Fruit fly (Drosophila melanogaster) whole organism: ENCODE measurements around the gene CG7506.

ENCODE experiments used
- CG8478 ChIP-seq: fragments of >200 bp; optimal IDR thresholded peaks from 2 replicates; lab custom pipeline; 2018; ENCODE audit warnings: inconsistent platforms
- Dll ChIP-seq: fragments of >200 bp; optimal IDR thresholded peaks from 2 replicates; lab custom pipeline; 2017
- EcR ChIP-seq, 2 experiments: fragments of >200 bp; optimal IDR thresholded peaks; 2 replicates each; lab custom pipeline; 2017; ENCODE audit warnings: missing biosample characterization in 2 of 2, missing genetic modification characterization in 2 of 2, missing genetic modification reagents in 2 of 2
- pan ChIP-seq: fragments of >200 bp; optimal IDR thresholded peaks from 2 replicates; lab custom pipeline; 2017
- psq ChIP-seq: fragments of >200 bp; optimal IDR thresholded peaks from 2 replicates; lab custom pipeline; 2017
- usp ChIP-seq: fragments of >200 bp; optimal IDR thresholded peaks from 2 replicates; lab custom pipeline; 2017; ENCODE audit warnings: missing biosample characterization, missing genetic modification characterization, mixed read lengths

The CG7506 gene

DNA sequence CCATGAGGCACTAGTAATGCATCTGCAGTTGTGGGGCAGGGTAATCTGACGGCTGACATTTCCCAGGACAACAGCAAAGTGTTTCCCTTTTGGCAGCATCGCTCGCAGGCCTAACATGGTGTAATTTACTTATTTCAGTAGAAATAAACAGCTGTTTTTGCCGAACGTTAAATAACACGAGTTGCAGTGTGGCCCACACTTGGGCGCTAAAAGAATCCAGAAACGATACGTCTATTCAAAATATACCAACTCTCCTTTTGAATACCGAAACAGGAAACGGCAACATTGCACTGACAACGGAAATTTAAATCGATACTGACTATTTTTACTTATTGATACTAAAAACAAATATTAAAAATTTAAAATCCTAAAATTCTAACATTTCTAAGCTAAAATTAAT, at the start of gene CG7506:
TSS of gene CG7506 (minus strand) at position 182 of the 400 bp plus-strand sequence.
- TF ChIP-seq pan (lab: Kevin White, UChicago) (no peak), usp (GFP tag; lab: Kevin White, UChicago) (no peak)

DNA sequence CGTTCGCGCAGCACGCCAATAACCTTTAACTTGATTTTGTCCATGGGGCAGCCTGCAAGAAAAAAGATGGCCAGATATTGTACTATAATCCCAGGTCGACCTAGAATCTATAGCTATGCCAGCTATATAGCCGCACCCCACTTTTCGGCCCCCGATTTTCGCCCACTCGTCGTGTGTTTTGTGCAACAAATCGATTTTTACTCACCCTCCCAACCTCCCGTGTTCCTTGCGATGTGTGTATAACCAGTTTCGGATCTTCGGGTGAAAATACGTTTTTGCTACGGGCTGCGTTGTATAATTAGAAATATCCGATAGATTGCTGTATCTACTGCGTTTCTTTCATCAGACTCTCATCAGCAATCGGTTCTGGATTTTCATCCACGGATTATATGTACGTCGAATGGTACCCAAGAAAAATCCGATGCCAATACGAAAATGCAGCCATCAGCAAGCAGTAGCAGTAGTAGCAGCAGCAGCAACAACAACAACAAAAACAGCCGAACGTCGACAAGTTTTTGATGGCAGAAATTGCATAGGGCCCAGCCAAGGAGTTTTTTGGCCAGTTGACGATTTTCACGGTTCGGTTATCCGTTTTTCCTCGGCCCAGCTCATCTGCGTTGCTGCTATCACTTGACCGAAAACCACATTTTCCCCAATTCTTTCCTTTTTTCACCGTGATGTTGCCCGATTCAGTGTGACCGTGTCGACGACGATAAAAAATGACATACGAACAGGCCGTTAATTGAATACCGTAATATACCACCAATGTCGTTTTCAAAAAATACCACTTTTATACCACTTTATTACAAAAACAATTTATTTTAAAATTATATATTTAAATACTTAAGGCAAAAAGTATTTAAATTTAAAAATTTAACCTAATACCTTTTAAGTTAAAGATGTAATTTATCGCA, 12.9 kb upstream of the CG7506 start, which contains the start of gene CG7492:
TSS of gene CG7492 (minus strand) at position 705 of the 914 bp plus-strand sequence.
- no peak for TF ChIP-seq EcR (GFP tag; optimal IDR thresholded peaks at IDR 0.05; lab: Kevin White, UChicago)

- TF ChIP-seq usp (GFP tag; lab: Kevin White, UChicago) (no peak), pan (lab: Kevin White, UChicago) (no peak), EcR (GFP tag; optimal IDR thresholded peaks at IDR 0.05; lab: Kevin White, UChicago) (no peak), CG8478 (lab: Kevin White, UChicago) (no peak), psq (no peak), Dll (lab: Kevin White, UChicago) (no peak)
These were observed 9.5 kb upstream of the CG7506 start, which contains the start of gene PGRP-SD for dm6 chr3L:7650968-7651367. Gene PGRP-SD, plus strand, starts transcription at chr3L:7651180.

DNA sequence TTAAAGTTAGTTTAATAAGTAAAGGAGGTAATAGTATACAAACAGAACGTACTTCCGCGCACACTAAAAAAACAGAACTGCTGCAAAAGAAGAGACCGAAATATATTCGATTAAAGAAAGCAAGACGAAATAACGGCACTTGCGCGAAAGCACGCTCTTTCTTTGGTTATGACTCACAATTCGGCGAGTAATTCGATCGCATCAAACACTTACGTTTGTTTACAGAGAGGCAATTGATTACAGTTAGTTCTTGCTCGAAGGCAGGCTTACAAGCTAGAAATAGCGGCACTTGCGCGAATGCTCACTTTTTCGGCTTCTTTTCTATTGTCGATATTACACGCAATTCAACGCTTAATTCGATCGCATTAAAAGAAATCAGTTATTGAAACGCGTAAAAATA, 8.8 kb upstream of the CG7506 start, which contains the start of gene CG32373:
TSS of gene CG32373 (plus strand) at position 301 of the 400 bp plus-strand sequence.
- TF ChIP-seq Dll (lab: Kevin White, UChicago) (no peak), usp (GFP tag; lab: Kevin White, UChicago) (no peak), pan (lab: Kevin White, UChicago) (no peak), psq (no peak), EcR (GFP tag; optimal IDR thresholded peaks at IDR 0.05; lab: Kevin White, UChicago) (no peak), CG8478 (lab: Kevin White, UChicago) (no peak)

dm6 chr3L:7643562-7643961, 2.1 kb upstream of the CG7506 start:
- no peak for TF ChIP-seq CG8478 (lab: Kevin White, UChicago)
- TF ChIP-seq psq: no peak

DNA sequence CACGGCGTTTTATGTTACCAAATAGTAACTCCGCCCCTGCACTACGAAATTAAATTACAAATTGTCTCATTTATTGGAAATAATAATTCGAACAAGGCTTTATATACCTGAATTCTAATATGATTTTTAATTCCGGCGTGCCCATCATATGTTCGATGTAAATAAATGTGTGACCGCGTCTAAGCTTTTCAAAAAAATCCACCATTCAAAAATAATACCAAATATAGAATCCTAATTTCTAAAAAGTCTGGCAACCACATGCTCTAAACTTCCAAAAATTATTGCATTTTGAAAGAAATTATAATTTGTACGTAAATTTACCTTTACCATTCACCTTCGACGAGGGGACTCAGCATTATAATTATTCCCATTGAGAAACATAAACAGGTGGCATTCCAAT, 1.2 kb downstream of the CG7506 start, which contains the start of gene Urm1:
TSS of gene Urm1 (minus strand) at position 150 of the 400 bp plus-strand sequence.
- TF ChIP-seq Dll (lab: Kevin White, UChicago): no peak
- TF ChIP-seq pan (lab: Kevin White, UChicago): no peak
- TF ChIP-seq EcR (GFP tag; optimal IDR thresholded peaks at IDR 0.05; lab: Kevin White, UChicago): no peak
- no peak for TF ChIP-seq psq
- TF ChIP-seq CG8478 (lab: Kevin White, UChicago): no peak
- TF ChIP-seq usp (GFP tag; lab: Kevin White, UChicago): no peak

DNA sequence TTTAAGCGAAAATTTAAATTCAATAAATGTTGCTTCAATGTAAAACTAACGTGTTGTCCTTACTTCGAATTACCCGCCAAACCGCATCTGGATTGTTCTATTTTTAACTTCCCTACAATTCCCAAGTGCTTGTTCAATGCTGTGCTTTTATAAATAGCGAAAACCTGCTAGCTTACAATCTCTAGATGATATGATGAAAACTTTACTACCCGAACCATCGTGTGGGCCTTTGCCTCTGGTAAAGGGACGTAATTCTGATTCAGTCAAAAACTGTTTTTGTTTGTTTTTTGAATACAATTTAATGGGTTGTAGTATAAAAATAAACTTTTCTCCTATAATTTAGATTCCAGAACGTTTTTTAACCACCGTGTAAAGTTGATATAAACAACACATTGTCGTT, 1.9 kb downstream of the CG7506 start:
- TF ChIP-seq Dll (lab: Kevin White, UChicago) (no peak), EcR (GFP tag; optimal IDR thresholded peaks at IDR 0.05; lab: Kevin White, UChicago) (no peak), psq (no peak), pan (lab: Kevin White, UChicago) (no peak), CG8478 (lab: Kevin White, UChicago) (no peak), usp (GFP tag; lab: Kevin White, UChicago) (no peak)

dm6 chr3L:7634743-7635469, 6.5 kb downstream of the CG7506 start:
- TF ChIP-seq pan (lab: Kevin White, UChicago) (no peak), Dll (lab: Kevin White, UChicago) (no peak), CG8478 (lab: Kevin White, UChicago) (no peak)

DNA sequence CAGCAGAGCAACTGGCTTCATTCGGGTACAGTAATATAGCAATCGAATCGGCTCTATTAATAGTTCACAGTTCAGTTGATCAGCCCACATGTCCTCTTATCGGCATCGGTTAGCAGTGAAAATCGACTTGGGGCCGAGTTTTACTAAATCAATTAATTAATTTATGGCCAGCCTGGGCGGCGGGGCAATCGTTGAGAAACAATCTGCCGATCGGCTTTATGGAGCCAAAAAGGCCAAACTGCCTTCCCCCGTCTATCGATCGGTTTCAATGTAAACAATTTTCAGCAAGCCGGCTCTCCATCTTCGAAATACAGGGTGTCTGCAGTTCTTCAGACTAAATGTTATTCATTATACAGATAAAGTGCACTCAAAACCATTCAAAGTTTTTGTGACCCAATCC, 7.8 kb downstream of the CG7506 start:
- TF ChIP-seq EcR (GFP tag; optimal IDR thresholded peaks at IDR 0.05; lab: Kevin White, UChicago) (no peak), psq (no peak), CG8478 (lab: Kevin White, UChicago) (no peak), Dll (lab: Kevin White, UChicago) (no peak), usp (GFP tag; lab: Kevin White, UChicago) (no peak), pan (lab: Kevin White, UChicago) (no peak)

- TF ChIP-seq CG8478 (lab: Kevin White, UChicago) (no peak), Dll (lab: Kevin White, UChicago) (no peak), usp (GFP tag; lab: Kevin White, UChicago) (no peak), psq (no peak), EcR (GFP tag; optimal IDR thresholded peaks at IDR 0.05; lab: Kevin White, UChicago) (no peak), pan (lab: Kevin White, UChicago) (no peak)
These were observed 8.7 kb downstream of the CG7506 start for dm6 chr3L:7632540-7633263.

DNA sequence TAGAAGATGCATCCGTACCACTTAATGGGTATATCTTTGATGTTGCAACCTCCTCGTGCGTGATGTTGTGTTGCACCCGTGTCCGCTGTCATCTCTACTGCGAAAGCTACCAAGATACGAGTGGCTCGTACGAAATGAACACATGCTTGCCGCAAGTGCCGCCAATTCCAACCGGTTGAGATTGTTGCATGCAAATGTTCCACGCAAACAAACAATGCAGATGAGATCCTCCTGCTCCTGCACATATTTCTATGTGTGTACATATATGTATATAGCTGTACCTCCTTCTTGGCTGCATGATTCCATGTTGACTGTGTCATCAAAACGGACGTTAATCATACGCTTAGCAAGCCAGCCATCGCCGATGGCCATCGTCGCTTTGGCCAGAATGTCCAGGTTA, 11.4 kb downstream of the CG7506 start:
- TF ChIP-seq Dll (lab: Kevin White, UChicago) (no peak), EcR (GFP tag; optimal IDR thresholded peaks at IDR 0.05; lab: Kevin White, UChicago) (no peak), pan (lab: Kevin White, UChicago) (no peak), CG8478 (lab: Kevin White, UChicago) (no peak), psq (no peak), usp (GFP tag; lab: Kevin White, UChicago) (no peak)
